Fruit fly (Drosophila melanogaster) whole organism, prepupa: ENCODE data around the gene CG33725.

ENCODE experiments used
- Blimp-1 ChIP-seq: fragments of 200-800 bp; sonication (Bioruptor generic); optimal IDR thresholded peaks from 3 replicates; lab custom pipeline; 2017; ENCODE audit warnings: missing biosample characterization, missing genetic modification characterization, mild to moderate bottlenecking, moderate library complexity, missing genetic modification reagents
- CG10669 ChIP-seq: fragments of 200-800 bp; sonication (Bioruptor generic); optimal IDR thresholded peaks from 3 replicates; lab custom pipeline; 2018; ENCODE audit warnings: missing biosample characterization, mild to moderate bottlenecking, missing genetic modification characterization, moderate library complexity
- CG11762 ChIP-seq: fragments of 200-800 bp; sonication (Bioruptor generic); optimal IDR thresholded peaks from 3 replicates; lab custom pipeline; 2016; ENCODE audit warnings: missing biosample characterization, missing genetic modification characterization; ENCODE audit not compliant: insufficient read depth
- CG15336 ChIP-seq: fragments of 200-800 bp; sonication (Bioruptor generic); IDR thresholded peaks from 2 replicates; pipeline ENCODE4 v1.3.6; 2022; ENCODE audit warnings: missing biosample characterization, missing genetic modification characterization
- CG1621 ChIP-seq: fragments of 200-800 bp; sonication (Bioruptor generic); optimal IDR thresholded peaks from 3 replicates; lab custom pipeline; 2018; ENCODE audit warnings: missing biosample characterization, mild to moderate bottlenecking, missing genetic modification characterization
- CG16779 ChIP-seq: fragments of 200-800 bp; sonication (Bioruptor generic); optimal IDR thresholded peaks from 3 replicates; lab custom pipeline; 2017; ENCODE audit warnings: missing biosample characterization, mild to moderate bottlenecking, missing genetic modification characterization
- CG3032 ChIP-seq: fragments of 200-800 bp; optimal IDR thresholded peaks from 2 replicates; lab custom pipeline; 2019; ENCODE audit warnings: missing biosample characterization, mild to moderate bottlenecking, missing genetic modification characterization, moderate library complexity
- CG31627 ChIP-seq: fragments of 200-800 bp; sonication (Bioruptor generic); optimal IDR thresholded peaks from 3 replicates; lab custom pipeline; 2016; ENCODE audit warnings: missing biosample characterization, missing genetic modification characterization
- CG34406 ChIP-seq: fragments of 200-800 bp; sonication (Bioruptor generic); optimal IDR thresholded peaks from 3 replicates; lab custom pipeline; 2016; ENCODE audit warnings: missing biosample characterization, missing genetic modification characterization
- CG3919 ChIP-seq: fragments of 200-800 bp; sonication (Bioruptor generic); optimal IDR thresholded peaks from 3 replicates; lab custom pipeline; 2016; ENCODE audit warnings: missing biosample characterization, missing genetic modification characterization
- CG6276 ChIP-seq: fragments of 200-800 bp; sonication (Bioruptor generic); optimal IDR thresholded peaks from 2 replicates; lab custom pipeline; 2017; ENCODE audit warnings: missing biosample characterization, mild to moderate bottlenecking, missing genetic modification characterization
- CG6792 ChIP-seq: fragments of 200-800 bp; sonication (Bioruptor generic); optimal IDR thresholded peaks from 3 replicates; lab custom pipeline; 2016; ENCODE audit warnings: missing biosample characterization, missing genetic modification characterization
- CG6808 ChIP-seq: fragments of 200-800 bp; sonication (Bioruptor generic); optimal IDR thresholded peaks from 3 replicates; lab custom pipeline; 2017; ENCODE audit warnings: missing biosample characterization, missing genetic modification characterization, mild to moderate bottlenecking, moderate library complexity, missing genetic modification reagents
- CG6854 ChIP-seq: fragments of 200-800 bp; sonication (Bioruptor generic); optimal IDR thresholded peaks from 2 replicates; lab custom pipeline; 2017; ENCODE audit warnings: missing biosample characterization, mild to moderate bottlenecking, missing genetic modification characterization
- CG7368 ChIP-seq: fragments of 200-800 bp; sonication (Bioruptor generic); optimal IDR thresholded peaks from 3 replicates; lab custom pipeline; 2016; ENCODE audit warnings: missing biosample characterization, missing genetic modification characterization
- CG8119 ChIP-seq: fragments of 200-800 bp; sonication (Bioruptor generic); IDR thresholded peaks from 3 replicates; pipeline ENCODE4 v1.3.6; 2022; ENCODE audit warnings: missing biosample characterization, missing genetic modification characterization
- CG8319 ChIP-seq: fragments of 200-800 bp; sonication (Bioruptor generic); optimal IDR thresholded peaks from 3 replicates; lab custom pipeline; 2016; ENCODE audit warnings: missing biosample characterization, missing genetic modification characterization
- CG9139 ChIP-seq: fragments of 200-800 bp; sonication (Bioruptor generic); optimal IDR thresholded peaks from 3 replicates; lab custom pipeline; 2017; ENCODE audit warnings: missing biosample characterization, mild to moderate bottlenecking, missing genetic modification characterization
- Eip75B ChIP-seq: fragments of 200-800 bp; sonication (Bioruptor generic); optimal IDR thresholded peaks from 3 replicates; lab custom pipeline; 2016; ENCODE audit warnings: missing biosample characterization, missing genetic modification characterization
- Eip93F ChIP-seq: fragments of 200-800 bp; sonication (Bioruptor generic); optimal IDR thresholded peaks from 2 replicates; lab custom pipeline; 2016; ENCODE audit warnings: missing biosample characterization, mild to moderate bottlenecking, missing genetic modification characterization
- Ets21C ChIP-seq: fragments of 200-800 bp; sonication (Bioruptor generic); optimal IDR thresholded peaks from 3 replicates; lab custom pipeline; 2016; ENCODE audit warnings: missing biosample characterization, missing genetic modification characterization
- Ets96B ChIP-seq: fragments of 200-800 bp; optimal IDR thresholded peaks from 2 replicates; lab custom pipeline; 2019; ENCODE audit warnings: missing biosample characterization, mild to moderate bottlenecking, missing genetic modification characterization, moderate library complexity
- Gug ChIP-seq: fragments of 200-800 bp; sonication (Bioruptor generic); IDR thresholded peaks from 2 replicates; pipeline ENCODE4 v1.3.6; 2022; ENCODE audit warnings: missing biosample characterization, missing genetic modification characterization
- Hr38 ChIP-seq: sonication (Bioruptor generic); optimal IDR thresholded peaks from 2 replicates; lab custom pipeline; 2016; ENCODE audit warnings: missing biosample characterization, missing genetic modification characterization
- Hr39 ChIP-seq: fragments of 200-800 bp; sonication (Bioruptor generic); optimal IDR thresholded peaks from 2 replicates; lab custom pipeline; 2016; ENCODE audit warnings: missing biosample characterization, missing genetic modification characterization
- Lpt ChIP-seq: fragments of 200-800 bp; sonication (Bioruptor generic); optimal IDR thresholded peaks from 3 replicates; lab custom pipeline; 2016; ENCODE audit warnings: missing biosample characterization, missing genetic modification characterization
- Met ChIP-seq: fragments of 200-800 bp; sonication (Bioruptor generic); optimal IDR thresholded peaks from 3 replicates; lab custom pipeline; 2016; ENCODE audit warnings: missing biosample characterization, missing genetic modification characterization
- OdsH ChIP-seq: fragments of 200-800 bp; sonication (Bioruptor generic); optimal IDR thresholded peaks from 3 replicates; lab custom pipeline; 2016; ENCODE audit warnings: missing biosample characterization, missing genetic modification characterization
- Smox ChIP-seq: fragments of 200-800 bp; sonication (Bioruptor generic); optimal IDR thresholded peaks from 3 replicates; lab custom pipeline; 2016; ENCODE audit warnings: missing biosample characterization, missing genetic modification characterization
- Sox14 ChIP-seq: fragments of 200-800 bp; sonication (Bioruptor generic); optimal IDR thresholded peaks from 3 replicates; lab custom pipeline; 2016; ENCODE audit warnings: missing biosample characterization, missing genetic modification characterization
- Sox15 ChIP-seq: fragments of 200-800 bp; sonication (Bioruptor generic); optimal IDR thresholded peaks from 3 replicates; lab custom pipeline; 2016; ENCODE audit warnings: missing biosample characterization, missing genetic modification characterization
- cyc ChIP-seq: fragments of 200-800 bp; sonication (Bioruptor generic); optimal IDR thresholded peaks from 3 replicates; lab custom pipeline; 2016; ENCODE audit warnings: missing biosample characterization, missing genetic modification characterization
- dac ChIP-seq: fragments of 200-800 bp; sonication (Bioruptor generic); optimal IDR thresholded peaks from 2 replicates; lab custom pipeline; 2017; ENCODE audit warnings: missing biosample characterization, mild to moderate bottlenecking, missing genetic modification characterization
- eg ChIP-seq: fragments of 200-800 bp; sonication (Bioruptor generic); IDR thresholded peaks from 3 replicates; pipeline ENCODE4 v1.3.6; 2022; ENCODE audit warnings: missing biosample characterization, missing genetic modification characterization
- esn ChIP-seq: fragments of 200-800 bp; sonication (Bioruptor generic); optimal IDR thresholded peaks from 2 replicates; lab custom pipeline; 2016; ENCODE audit warnings: missing biosample characterization, mild to moderate bottlenecking, missing genetic modification characterization, moderate library complexity
- fd59A ChIP-seq: fragments of 200-800 bp; sonication (Bioruptor generic); optimal IDR thresholded peaks from 2 replicates; lab custom pipeline; 2017; ENCODE audit warnings: missing biosample characterization, mild to moderate bottlenecking, missing genetic modification characterization, missing genetic modification reagents
- fd85E ChIP-seq: fragments of 200-800 bp; sonication (Bioruptor generic); optimal IDR thresholded peaks from 3 replicates; lab custom pipeline; 2016; ENCODE audit warnings: missing biosample characterization, missing genetic modification characterization
- fkh ChIP-seq: fragments of 200-800 bp; sonication (Bioruptor generic); optimal IDR thresholded peaks from 3 replicates; lab custom pipeline; 2017; ENCODE audit warnings: missing biosample characterization, mild to moderate bottlenecking, missing genetic modification characterization, moderate library complexity
- lz ChIP-seq: fragments of 200-800 bp; sonication (Bioruptor generic); optimal IDR thresholded peaks from 3 replicates; lab custom pipeline; 2016; ENCODE audit warnings: missing biosample characterization, missing genetic modification characterization
- net ChIP-seq: fragments of 200-800 bp; sonication (Bioruptor generic); optimal IDR thresholded peaks from 3 replicates; lab custom pipeline; 2016; ENCODE audit warnings: missing biosample characterization, missing genetic modification characterization
- pdm3 ChIP-seq: fragments of 200-800 bp; sonication (Bioruptor generic); optimal IDR thresholded peaks from 3 replicates; lab custom pipeline; 2016; ENCODE audit warnings: missing biosample characterization, missing genetic modification characterization
- salr ChIP-seq, 2 experiments: fragments of 200-800 bp; sonication (Bioruptor generic); optimal IDR thresholded peaks; 3 replicates each; lab custom pipeline; 2016 to 2018; ENCODE audit warnings: missing biosample characterization in 2 of 2, missing genetic modification characterization in 2 of 2, mild to moderate bottlenecking in 1 of 2
- ss ChIP-seq, 2 experiments: fragments of 200-800 bp; sonication (Bioruptor generic); optimal IDR thresholded peaks; 2 replicates in 1 of 2; 3 replicates in 1 of 2; lab custom pipeline; 2017 to 2018; ENCODE audit warnings: mild to moderate bottlenecking in 2 of 2, missing biosample characterization in 2 of 2, missing genetic modification characterization in 2 of 2, moderate library complexity in 1 of 2
- svp ChIP-seq: fragments of 200-800 bp; sonication (Bioruptor generic); peaks from one replicate; lab custom pipeline; 2016; ENCODE audit warnings: missing biosample characterization, missing genetic modification characterization
- topi ChIP-seq: fragments of 200-800 bp; sonication (Bioruptor generic); optimal IDR thresholded peaks from 3 replicates; lab custom pipeline; 2016; ENCODE audit warnings: missing biosample characterization, missing genetic modification characterization
- vri ChIP-seq: fragments of 200-800 bp; sonication (Bioruptor generic); optimal IDR thresholded peaks from 3 replicates; lab custom pipeline; 2016; ENCODE audit warnings: missing biosample characterization, mild to moderate bottlenecking, missing genetic modification characterization

Gene CG33725

dm6 chr3L:12455034-12455433 lies 27.4 kb upstream of the CG33725 start (continued):
- TF ChIP-seq pdm3 (GFP tag; lab: Kevin White, UChicago) = peak; percentile 24
- TF ChIP-seq CG6808 (GFP tag; lab: Kevin White, UChicago) = peak; percentile 67
- no peak for TF ChIP-seq cyc (GFP tag; lab: Kevin White, UChicago)
- TF ChIP-seq CG8319 = no peak
- no peak for TF ChIP-seq CG7368 (GFP tag; lab: Kevin White, UChicago)
- TF ChIP-seq Hr38 (GFP tag; lab: Kevin White, UChicago) = no peak
- TF ChIP-seq Eip75B = no peak
- peak; percentile 25 for TF ChIP-seq CG3919 (GFP tag; lab: Kevin White, UChicago)
- no peak for TF ChIP-seq CG6854 (GFP tag; lab: Kevin White, UChicago)
- TF ChIP-seq Blimp-1 = no peak
- no peak for TF ChIP-seq CG8119 (GFP tag; lab: Robert Waterston, UW)
- TF ChIP-seq CG31627 (GFP tag; lab: Kevin White, UChicago) = no peak
- TF ChIP-seq Hr39 (GFP tag; lab: Kevin White, UChicago) = no peak
- TF ChIP-seq fd59A (GFP tag; lab: Kevin White, UChicago) = peak; percentile 59
- peak; percentile 41 for TF ChIP-seq Ets96B (tag; lab: Kevin White, UChicago)
- peak; percentile 13 for TF ChIP-seq Sox14 (GFP tag; lab: Kevin White, UChicago)
- TF ChIP-seq vri (GFP tag; lab: Kevin White, UChicago) = no peak
- no peak for TF ChIP-seq dac (GFP tag; lab: Kevin White, UChicago)
- TF ChIP-seq OdsH (GFP tag; lab: Kevin White, UChicago) = peak; percentile 32
- no peak for TF ChIP-seq lz (GFP tag; lab: Kevin White, UChicago)
- TF ChIP-seq net (GFP tag; lab: Kevin White, UChicago) = peak; percentile 20

- TF ChIP-seq CG34406 (peak; percentile 66), pdm3 (GFP tag; lab: Kevin White, UChicago) (peak; percentile 47), Gug (GFP tag; lab: Robert Waterston, UW) (no peak), CG6792 (GFP tag; lab: Kevin White, UChicago) (peak; percentile 34), salr (GFP tag; optimal IDR thresholded peaks at IDR 0.05; lab: Kevin White, UChicago) (peak in 1 of 2 experiments; percentile 63), lz (GFP tag; lab: Kevin White, UChicago) (peak; percentile 40), fkh (GFP tag; lab: Kevin White, UChicago) (peak; percentile 31), Sox14 (GFP tag; lab: Kevin White, UChicago) (peak; percentile 50), topi (GFP tag; lab: Kevin White, UChicago) (peak; percentile 53), ss (GFP tag; optimal IDR thresholded peaks at IDR 0.05; lab: Kevin White, UChicago) (peak; percentile 29 to 60), Met (GFP tag; lab: Kevin White, UChicago) (peak; percentile 70), Ets96B (tag; lab: Kevin White, UChicago) (peak; percentile 62), CG8119 (GFP tag; lab: Robert Waterston, UW) (peak; percentile 27; the same call in 1 of the 3 replicates), CG3032 (tag; lab: Kevin White, UChicago) (peak; percentile 65), CG6276 (GFP tag; lab: Kevin White, UChicago) (peak; percentile 20), CG3919 (GFP tag; lab: Kevin White, UChicago) (peak; percentile 79), Blimp-1 (no peak), Eip75B (peak; percentile 48), Eip93F (no peak), CG7368 (GFP tag; lab: Kevin White, UChicago) (peak; percentile 32), svp (GFP tag; lab: Kevin White, UChicago) (peak; percentile 73), CG11762 (GFP tag; lab: Kevin White, UChicago) (peak; percentile 52), Sox15 (GFP tag; lab: Kevin White, UChicago) (peak; percentile 26), Ets21C (GFP tag; lab: Kevin White, UChicago) (peak; percentile 18), CG16779 (tag; lab: Kevin White, UChicago) (no peak), CG15336 (peak; percentile 40; the same call in 1 of the 2 replicates), cyc (GFP tag; lab: Kevin White, UChicago) (peak; percentile 47), dac (GFP tag; lab: Kevin White, UChicago) (no peak), CG9139 (peak; percentile 36), esn (GFP tag; lab: Kevin White, UChicago) (peak; percentile 70), Smox (GFP tag; lab: Kevin White, UChicago) (peak; percentile 60), CG6808 (GFP tag; lab: Kevin White, UChicago) (peak; percentile 71), CG1621 (tag; lab: Kevin White, UChicago) (no peak), net (GFP tag; lab: Kevin White, UChicago) (peak; percentile 38), Lpt (GFP tag; lab: Kevin White, UChicago) (peak; percentile 55), eg (no peak), CG31627 (GFP tag; lab: Kevin White, UChicago) (peak; percentile 41), CG10669 (GFP tag; lab: Kevin White, UChicago) (peak; percentile 68), fd85E (GFP tag; lab: Kevin White, UChicago) (no peak)
Measured at dm6 chr3L:12456916-12457662, 25.3 kb upstream of the CG33725 start.
